Worm (Caenorhabditis elegans) whole organism, late embryonic: ENCODE results near the gene E02H1.1.
A peak's percentile ranks its signal among the peaks of the same experiment; 100 is the strongest.

Experiments used
- F13H6.1 ChIP-seq: sonication (generic microtip); optimal IDR thresholded peaks from 2 replicates; lab custom pipeline; 2016; ENCODE audit warnings: missing genetic modification characterization, missing compliant biosample characterization
- ceh-14 ChIP-seq: sonication (generic microtip); optimal IDR thresholded peaks from 2 replicates; lab custom pipeline; 2016; ENCODE audit warnings: missing genotype, missing genetic modification characterization, missing compliant biosample characterization
- ceh-2 ChIP-seq: sonication (generic microtip); optimal IDR thresholded peaks from 2 replicates; lab custom pipeline; 2016; ENCODE audit warnings: missing genotype, missing genetic modification characterization, missing compliant biosample characterization
- ceh-22 ChIP-seq: sonication (generic microtip); optimal IDR thresholded peaks from 2 replicates; lab custom pipeline; 2017; ENCODE audit warnings: missing biosample characterization, missing genetic modification characterization
- ceh-24 ChIP-seq: sonication (generic microtip); optimal IDR thresholded peaks from 2 replicates; lab custom pipeline; 2016; ENCODE audit warnings: mild to moderate bottlenecking, missing genetic modification characterization, missing compliant biosample characterization
- ceh-30 ChIP-seq: fragments of 150-350 bp; optimal IDR thresholded peaks from 2 replicates; lab custom pipeline; 2014; ENCODE audit warnings: missing biosample characterization, missing genetic modification characterization
- ceh-34 ChIP-seq: sonication (generic microtip); optimal IDR thresholded peaks from 2 replicates; lab custom pipeline; 2016; ENCODE audit warnings: mild to moderate bottlenecking, missing genetic modification characterization, missing compliant biosample characterization
- ceh-6 ChIP-seq: fragments of 200-800 bp; sonication (Bioruptor generic); optimal IDR thresholded peaks from 2 replicates; lab custom pipeline; 2018; ENCODE audit warnings: mild to moderate bottlenecking, missing genetic modification characterization, missing compliant biosample characterization
- ceh-9 ChIP-seq: sonication (generic microtip); optimal IDR thresholded peaks from 2 replicates; lab custom pipeline; 2016; ENCODE audit warnings: mild to moderate bottlenecking, missing genetic modification characterization, inconsistent platforms, missing compliant biosample characterization
- che-1 ChIP-seq: sonication (generic microtip); optimal IDR thresholded peaks from 2 replicates; lab custom pipeline; 2016; ENCODE audit warnings: mild to moderate bottlenecking, missing genetic modification characterization, missing compliant biosample characterization
- elt-2 ChIP-seq: sonication (generic microtip); optimal IDR thresholded peaks from 2 replicates; lab custom pipeline; 2016; ENCODE audit warnings: missing genetic modification reagents, missing genetic modification characterization, missing compliant biosample characterization
- fax-1 ChIP-seq: sonication (generic microtip); optimal IDR thresholded peaks from 2 replicates; lab custom pipeline; 2016; ENCODE audit warnings: missing genotype, missing genetic modification characterization, missing compliant biosample characterization
- hlh-15 ChIP-seq: sonication (generic microtip); optimal IDR thresholded peaks from 2 replicates; lab custom pipeline; 2016; ENCODE audit warnings: missing genetic modification characterization, missing compliant biosample characterization
- hlh-30 ChIP-seq: sonication (generic microtip); optimal IDR thresholded peaks from 2 replicates; lab custom pipeline; 2017; ENCODE audit warnings: antibody characterized with exemption, missing genetic modification characterization, missing compliant biosample characterization; ENCODE audit not compliant: insufficient read depth
- hlh-6 ChIP-seq: sonication (generic microtip); optimal IDR thresholded peaks from 2 replicates; lab custom pipeline; 2016; ENCODE audit warnings: missing genotype, missing genetic modification characterization, missing compliant biosample characterization
- lim-6 ChIP-seq: sonication (generic microtip); optimal IDR thresholded peaks from 2 replicates; lab custom pipeline; 2016; ENCODE audit warnings: missing genetic modification characterization, missing compliant biosample characterization
- lin-11 ChIP-seq: fragments of 200-800 bp; sonication (Bioruptor generic); optimal IDR thresholded peaks from 2 replicates; lab custom pipeline; 2018; ENCODE audit warnings: mild to moderate bottlenecking, missing genetic modification characterization, missing compliant biosample characterization
- nfya-1 ChIP-seq: sonication (generic microtip); optimal IDR thresholded peaks from 2 replicates; lab custom pipeline; 2017; ENCODE audit warnings: missing genetic modification characterization, mild to moderate bottlenecking, missing compliant biosample characterization, antibody characterized with exemption, moderate library complexity
- odd-2 ChIP-seq: sonication (generic microtip); optimal IDR thresholded peaks from 2 replicates; lab custom pipeline; 2017; ENCODE audit warnings: antibody characterized with exemption, mild to moderate bottlenecking, missing genetic modification characterization, missing compliant biosample characterization
- pag-3 ChIP-seq: sonication (generic microtip); optimal IDR thresholded peaks from 2 replicates; lab custom pipeline; 2016; ENCODE audit warnings: missing compliant biosample characterization, missing genetic modification characterization, borderline replicate concordance
- pat-9 ChIP-seq: fragments of 200-800 bp; sonication (Bioruptor generic); optimal IDR thresholded peaks from 2 replicates; lab custom pipeline; 2018; ENCODE audit warnings: mild to moderate bottlenecking, missing genetic modification characterization, moderate library complexity, missing compliant biosample characterization
- pha-2 ChIP-seq: sonication (generic microtip); optimal IDR thresholded peaks from 2 replicates; lab custom pipeline; 2017; ENCODE audit warnings: mild to moderate bottlenecking, missing genetic modification characterization, missing compliant biosample characterization
- pha-4 ChIP-seq: fragments of 150-350 bp; optimal IDR thresholded peaks from 2 replicates; lab custom pipeline; 2018; ENCODE audit warnings: missing biosample characterization, missing genetic modification reagents, missing genetic modification characterization
- pqm-1 ChIP-seq: sonication (generic microtip); optimal IDR thresholded peaks from 2 replicates; lab custom pipeline; 2016; ENCODE audit warnings: missing genetic modification characterization, missing compliant biosample characterization
- rnt-1 ChIP-seq: sonication (generic microtip); optimal IDR thresholded peaks from 2 replicates; lab custom pipeline; 2016; ENCODE audit warnings: missing genetic modification characterization, missing compliant biosample characterization
- sdc-2 ChIP-seq: sonication (generic microtip); optimal IDR thresholded peaks from 2 replicates; lab custom pipeline; 2016; ENCODE audit warnings: missing genotype, missing genetic modification characterization, missing compliant biosample characterization
- sox-4 ChIP-seq: sonication (generic microtip); optimal IDR thresholded peaks from 2 replicates; lab custom pipeline; 2017; ENCODE audit warnings: mild to moderate bottlenecking, missing genetic modification characterization, inconsistent platforms, missing compliant biosample characterization
- syd-9 ChIP-seq: sonication (generic microtip); optimal IDR thresholded peaks from 2 replicates; lab custom pipeline; 2016; ENCODE audit warnings: mild to moderate bottlenecking, missing genetic modification characterization, moderate library complexity, missing compliant biosample characterization
- tbx-2 ChIP-seq: sonication (generic microtip); optimal IDR thresholded peaks from 2 replicates; lab custom pipeline; 2016; ENCODE audit warnings: missing genetic modification characterization, missing compliant biosample characterization
- ttx-3 ChIP-seq: sonication (generic microtip); optimal IDR thresholded peaks from 2 replicates; lab custom pipeline; 2016; ENCODE audit warnings: missing genetic modification reagents, missing genetic modification characterization, missing compliant biosample characterization
- unc-42 ChIP-seq: sonication (generic microtip); optimal IDR thresholded peaks from 2 replicates; lab custom pipeline; 2016; ENCODE audit warnings: missing genotype, missing genetic modification characterization, missing compliant biosample characterization
- unc-55 ChIP-seq: sonication (generic microtip); optimal IDR thresholded peaks from 2 replicates; lab custom pipeline; 2017; ENCODE audit warnings: missing biosample characterization, missing genetic modification reagents, missing genetic modification characterization
- unc-86 ChIP-seq: sonication (generic microtip); optimal IDR thresholded peaks from 2 replicates; lab custom pipeline; 2016; ENCODE audit warnings: missing genetic modification characterization, missing compliant biosample characterization
- zip-5 ChIP-seq: sonication (generic microtip); optimal IDR thresholded peaks from 2 replicates; lab custom pipeline; 2016; ENCODE audit warnings: missing genetic modification characterization, missing compliant biosample characterization

The E02H1.1 gene

DNA sequence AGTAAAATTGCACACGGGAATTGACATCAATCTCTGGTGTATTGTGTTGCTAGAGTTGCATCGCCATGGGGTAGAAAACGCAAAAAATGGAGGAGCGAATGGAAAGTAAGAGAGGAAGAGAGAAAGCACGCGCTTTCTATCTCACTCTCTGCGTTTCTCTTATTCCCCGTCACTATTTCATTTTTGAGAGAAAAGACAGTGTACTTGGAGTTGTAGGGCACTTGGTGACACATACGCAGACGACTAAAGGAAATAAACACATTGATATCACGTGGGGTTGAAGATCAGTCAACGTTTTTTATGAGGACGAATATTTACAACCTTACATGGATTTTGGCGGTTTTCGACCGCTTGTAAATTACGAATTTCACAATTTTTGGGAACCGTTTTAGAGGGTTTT, 12.5 kb upstream of the E02H1.1 start (continued):
- TF ChIP-seq syd-9 (tag; lab: Kevin White, UChicago) (no peak), unc-42 (tag; lab: Kevin White, UChicago) (peak; percentile 33), tbx-2 (peak; percentile 55), fax-1 (tag; lab: Kevin White, UChicago) (no peak), pha-2 (tag; lab: Kevin White, UChicago) (no peak), sdc-2 (tag; lab: Kevin White, UChicago) (no peak), ceh-14 (tag; lab: Kevin White, UChicago) (no peak), lin-11 (tag; lab: Kevin White, UChicago) (no peak), F13H6.1 (tag; lab: Kevin White, UChicago) (peak; percentile 62), elt-2 (tag; lab: Kevin White, UChicago) (peak; percentile 59), ceh-2 (tag; lab: Kevin White, UChicago) (no peak), che-1 (tag; lab: Kevin White, UChicago) (no peak), hlh-30 (tag; lab: Kevin White, UChicago) (peak; percentile 96), ceh-22 (tag; lab: Kevin White, UChicago) (no peak), hlh-6 (tag; lab: Kevin White, UChicago) (no peak), unc-86 (tag; lab: Kevin White, UChicago) (no peak), ceh-9 (tag; lab: Kevin White, UChicago) (no peak), unc-55 (GFP tag; lab: Kevin White, UChicago) (peak; percentile 85), hlh-15 (tag; lab: Kevin White, UChicago) (no peak), odd-2 (tag; lab: Kevin White, UChicago) (no peak), ceh-34 (peak; percentile 2), pag-3 (tag; lab: Kevin White, UChicago) (no peak), ceh-30 (tag; lab: Kevin White, UChicago) (no peak)

ce11 chrII:9602566-9602965, 11.6 kb upstream of the E02H1.1 start:
- no peak for TF ChIP-seq tbx-2

- TF ChIP-seq ceh-24 (tag; lab: Kevin White, UChicago) (no peak), hlh-30 (tag; lab: Kevin White, UChicago) (peak; percentile 40)
Observed at ce11 chrII:9601679-9602078, 10.7 kb upstream of the E02H1.1 start.

- peak; percentile 76 for TF ChIP-seq unc-55 (GFP tag; lab: Kevin White, UChicago)
- TF ChIP-seq hlh-30 (tag; lab: Kevin White, UChicago), result peak; percentile 40
- no peak for TF ChIP-seq pqm-1 (tag; lab: Kevin White, UChicago)
- peak; percentile 29 for TF ChIP-seq rnt-1 (tag; lab: Kevin White, UChicago)
Observed at ce11 chrII:9601069-9601468, 10.1 kb upstream of the E02H1.1 start.

- TF ChIP-seq ttx-3 (tag; lab: Kevin White, UChicago), result no peak
Observed at ce11 chrII:9600022-9600722, 9.2 kb upstream of the E02H1.1 start.

ce11 chrII:9597516-9598047, 6.6 kb upstream of the E02H1.1 start, which contains the start of gene mrpl-53:
Gene mrpl-53, plus strand, starts transcription at chrII:9597622.
- TF ChIP-seq unc-42 (tag; lab: Kevin White, UChicago), result no peak
- TF ChIP-seq sdc-2 (tag; lab: Kevin White, UChicago), result no peak
- TF ChIP-seq ceh-30 (tag; lab: Kevin White, UChicago), result no peak
- TF ChIP-seq unc-55 (GFP tag; lab: Kevin White, UChicago), result no peak
- TF ChIP-seq F13H6.1 (tag; lab: Kevin White, UChicago), result no peak
- TF ChIP-seq tbx-2, result no peak
- TF ChIP-seq lim-6 (tag; lab: Kevin White, UChicago), result no peak
- no peak for TF ChIP-seq nfya-1 (tag; lab: Kevin White, UChicago)
- no peak for TF ChIP-seq sox-4 (tag; lab: Kevin White, UChicago)
- no peak for TF ChIP-seq pha-4 (tag; lab: Kevin White, UChicago)
- no peak for TF ChIP-seq pat-9
- TF ChIP-seq ceh-22 (tag; lab: Kevin White, UChicago), result no peak
- no peak for TF ChIP-seq pag-3 (tag; lab: Kevin White, UChicago)
- TF ChIP-seq zip-5 (tag; lab: Kevin White, UChicago), result no peak
- no peak for TF ChIP-seq ceh-6 (GFP tag; lab: Kevin White, UChicago)
